Fruit fly (Drosophila melanogaster) whole organism, embryonic: ENCODE measurements around the gene CG42577.

ENCODE experiments used
- Atf-2 ChIP-seq: fragments of 200-800 bp; sonication (Bioruptor generic); optimal IDR thresholded peaks from 2 replicates; lab custom pipeline; 2016; ENCODE audit warnings: missing biosample characterization, missing genetic modification characterization
- Atf3 ChIP-seq: fragments of 200-800 bp; sonication (Bioruptor generic); optimal IDR thresholded peaks from 3 replicates; lab custom pipeline; 2016; ENCODE audit warnings: missing biosample characterization, missing genetic modification characterization
- Bgb ChIP-seq: fragments of 200-800 bp; sonication (Bioruptor generic); IDR thresholded peaks from 2 replicates; pipeline ENCODE4 v1.3.6; 2022; ENCODE audit warnings: missing biosample characterization, missing genetic modification characterization; ENCODE audit not compliant: partially characterized antibody
- Bteb2 ChIP-seq: fragments of 200-800 bp; sonication (Bioruptor generic); optimal IDR thresholded peaks from 2 replicates; lab custom pipeline; 2016; ENCODE audit warnings: missing biosample characterization, missing genetic modification characterization
- CG10274 ChIP-seq: fragments of 200-800 bp; sonication (Bioruptor generic); optimal IDR thresholded peaks from 3 replicates; lab custom pipeline; 2017; ENCODE audit warnings: missing biosample characterization, mild to moderate bottlenecking, missing genetic modification characterization
- CG11398 ChIP-seq: fragments of 200-800 bp; sonication (Bioruptor generic); optimal IDR thresholded peaks from 2 replicates; lab custom pipeline; 2016; ENCODE audit warnings: missing biosample characterization, missing genetic modification characterization
- CG12219 ChIP-seq: fragments of 200-800 bp; sonication (Bioruptor generic); optimal IDR thresholded peaks from 3 replicates; lab custom pipeline; 2018; ENCODE audit warnings: missing biosample characterization, mild to moderate bottlenecking, missing genetic modification characterization
- CG12236 ChIP-seq: fragments of 200-800 bp; sonication (Bioruptor generic); optimal IDR thresholded peaks from 2 replicates; lab custom pipeline; 2016; ENCODE audit warnings: missing biosample characterization, missing genetic modification characterization
- CG12299 ChIP-seq: fragments of 200-800 bp; sonication (Bioruptor generic); optimal IDR thresholded peaks from 2 replicates; lab custom pipeline; 2018; ENCODE audit warnings: missing biosample characterization, mild to moderate bottlenecking, missing genetic modification characterization
- CG14014 ChIP-seq: fragments of 200-800 bp; sonication (Bioruptor generic); IDR thresholded peaks from 2 replicates; pipeline ENCODE4 v1.3.6; 2022; ENCODE audit warnings: missing biosample characterization, missing genetic modification characterization
- CG1647 ChIP-seq: fragments of 200-800 bp; sonication (Bioruptor generic); optimal IDR thresholded peaks from 3 replicates; lab custom pipeline; 2016; ENCODE audit warnings: missing biosample characterization, missing genetic modification characterization
- CG17385 ChIP-seq: fragments of 200-800 bp; sonication (Bioruptor generic); optimal IDR thresholded peaks from 3 replicates; lab custom pipeline; 2018; ENCODE audit warnings: missing biosample characterization, mild to moderate bottlenecking, missing genetic modification characterization
- CG32772 ChIP-seq: fragments of 200-800 bp; sonication (Bioruptor generic); IDR thresholded peaks from 2 replicates; pipeline ENCODE4 v1.3.6; 2022; ENCODE audit warnings: missing biosample characterization, missing genetic modification characterization
- CG3281 ChIP-seq: fragments of 200-800 bp; sonication (Bioruptor generic); optimal IDR thresholded peaks from 3 replicates; lab custom pipeline; 2017; ENCODE audit warnings: missing biosample characterization, mild to moderate bottlenecking, missing genetic modification characterization
- CG33557 ChIP-seq: fragments of 200-800 bp; sonication (Bioruptor generic); optimal IDR thresholded peaks from 2 replicates; lab custom pipeline; 2019; ENCODE audit warnings: missing biosample characterization, mild to moderate bottlenecking, missing genetic modification characterization, moderate library complexity
- CG3847 ChIP-seq: fragments of 200-800 bp; sonication (Bioruptor generic); IDR thresholded peaks from 2 replicates; pipeline ENCODE4 v1.3.6; 2022; ENCODE audit warnings: missing biosample characterization, missing genetic modification characterization
- CG6813 ChIP-seq: fragments of 200-800 bp; sonication (Bioruptor generic); optimal IDR thresholded peaks from 2 replicates; lab custom pipeline; 2017; ENCODE audit warnings: missing biosample characterization, missing genetic modification characterization, mild to moderate bottlenecking, moderate library complexity, missing genetic modification reagents
- CG7786 ChIP-seq: fragments of 200-800 bp; sonication (Bioruptor generic); optimal IDR thresholded peaks from 2 replicates; lab custom pipeline; 2016; ENCODE audit warnings: missing biosample characterization, missing genetic modification characterization
- CG7928 ChIP-seq: fragments of 200-800 bp; sonication (Bioruptor generic); optimal IDR thresholded peaks from 2 replicates; lab custom pipeline; 2017; ENCODE audit warnings: missing biosample characterization, mild to moderate bottlenecking, missing genetic modification characterization
- CG9609 ChIP-seq: fragments of 200-800 bp; sonication (Bioruptor generic); optimal IDR thresholded peaks from 3 replicates; lab custom pipeline; 2016; ENCODE audit warnings: missing biosample characterization, missing genetic modification characterization
- Dbx ChIP-seq: fragments of 200-800 bp; sonication (Bioruptor generic); IDR thresholded peaks from 3 replicates; pipeline ENCODE4 v1.3.6; 2022; ENCODE audit warnings: missing biosample characterization, missing genetic modification characterization
- Dll ChIP-seq: fragments of 200-800 bp; sonication (Bioruptor generic); IDR thresholded peaks from 4 replicates; pipeline ENCODE4 v1.3.6; 2022; ENCODE audit warnings: missing biosample characterization, missing genetic modification characterization; ENCODE audit not compliant: partially characterized antibody
- Dp ChIP-seq: fragments of 200-800 bp; sonication (Bioruptor generic); optimal IDR thresholded peaks from 2 replicates; lab custom pipeline; 2018; ENCODE audit warnings: missing biosample characterization, mild to moderate bottlenecking, missing genetic modification characterization, moderate library complexity
- Gug ChIP-seq: fragments of 200-800 bp; sonication (Bioruptor generic); IDR thresholded peaks from 4 replicates; pipeline ENCODE4 v1.3.6; 2022; ENCODE audit warnings: missing biosample characterization, missing genetic modification characterization
- H2.0 ChIP-seq: fragments of 200-800 bp; sonication (Bioruptor generic); IDR thresholded peaks from 2 replicates; pipeline ENCODE4 v1.3.6; 2022; ENCODE audit warnings: missing biosample characterization, missing genetic modification characterization
- Hr78 ChIP-seq, 2 experiments: fragments of 200-800 bp in 1 of 2; fragments of >200 bp in 1 of 2; sonication (Bioruptor generic) in 1 of 2; optimal IDR thresholded peaks; 2 replicates each; lab custom pipeline; 2017 to 2019; ENCODE audit warnings: missing biosample characterization in 2 of 2, missing genetic modification characterization in 2 of 2, mild to moderate bottlenecking in 1 of 2, moderate library complexity in 1 of 2
- Oaz ChIP-seq: fragments of 200-800 bp; sonication (Bioruptor generic); IDR thresholded peaks from 2 replicates; pipeline ENCODE4 v1.3.6; 2022; ENCODE audit warnings: missing biosample characterization, missing genetic modification characterization
- Poxn ChIP-seq: fragments of 200-800 bp; sonication (Bioruptor generic); IDR thresholded peaks from 2 replicates; pipeline ENCODE4 v1.3.6; 2022; ENCODE audit warnings: missing biosample characterization, missing genetic modification characterization
- Spps ChIP-seq: fragments of 200-800 bp; sonication (Bioruptor generic); optimal IDR thresholded peaks from 2 replicates; lab custom pipeline; 2018; ENCODE audit warnings: missing biosample characterization, mild to moderate bottlenecking, missing genetic modification characterization
- ara ChIP-seq: fragments of 200-800 bp; sonication (Bioruptor generic); IDR thresholded peaks from 2 replicates; pipeline ENCODE4 v1.3.6; 2022; ENCODE audit warnings: missing biosample characterization, missing genetic modification characterization
- ci ChIP-seq: fragments of 200-800 bp; sonication (Bioruptor generic); IDR thresholded peaks from 3 replicates; pipeline ENCODE4 v1.3.6; 2022; ENCODE audit warnings: missing biosample characterization, missing genetic modification characterization
- cwo ChIP-seq: fragments of 200-800 bp; sonication (Bioruptor generic); optimal IDR thresholded peaks from 3 replicates; lab custom pipeline; 2017; ENCODE audit warnings: missing biosample characterization, missing genetic modification characterization, mild to moderate bottlenecking, moderate library complexity, missing genetic modification reagents
- exex ChIP-seq: fragments of 200-800 bp; sonication (Bioruptor generic); optimal IDR thresholded peaks from 4 replicates; lab custom pipeline; 2018; ENCODE audit warnings: missing biosample characterization, mild to moderate bottlenecking, missing genetic modification characterization, moderate library complexity
- hkb ChIP-seq, 2 experiments: fragments of 200-800 bp in 1 of 2; fragments of >200 bp in 1 of 2; sonication (Bioruptor generic) in 1 of 2; IDR thresholded peaks in 1 of 2; optimal IDR thresholded peaks in 1 of 2; 2 replicates each; pipeline versions ENCODE4 v1.3.6 to Lab custom; 2017 to 2022; ENCODE audit warnings: missing biosample characterization in 1 of 2, missing genetic modification characterization in 1 of 2
- jing ChIP-seq: fragments of 200-800 bp; sonication (Bioruptor generic); optimal IDR thresholded peaks from 2 replicates; lab custom pipeline; 2018; ENCODE audit warnings: missing biosample characterization, mild to moderate bottlenecking, missing genetic modification characterization
- luna ChIP-seq: fragments of 200-800 bp; sonication (Bioruptor generic); optimal IDR thresholded peaks from 2 replicates; lab custom pipeline; 2016; ENCODE audit warnings: missing biosample characterization, missing genetic modification characterization
- maf-S ChIP-seq: fragments of 200-800 bp; sonication (Bioruptor generic); optimal IDR thresholded peaks from 2 replicates; lab custom pipeline; 2016; ENCODE audit warnings: missing biosample characterization, missing genetic modification characterization
- mirr ChIP-seq: fragments of 200-800 bp; sonication (Bioruptor generic); optimal IDR thresholded peaks from 3 replicates; lab custom pipeline; 2018; ENCODE audit warnings: missing biosample characterization, mild to moderate bottlenecking, missing genetic modification characterization
- nom ChIP-seq: fragments of 200-800 bp; sonication (Bioruptor generic); optimal IDR thresholded peaks from 2 replicates; lab custom pipeline; 2017; ENCODE audit warnings: missing biosample characterization, missing genetic modification characterization, mild to moderate bottlenecking, moderate library complexity, missing genetic modification reagents
- onecut ChIP-seq: fragments of 200-800 bp; sonication (Bioruptor generic); IDR thresholded peaks from 2 replicates; pipeline ENCODE4 v1.3.6; 2022; ENCODE audit warnings: missing biosample characterization, missing genetic modification characterization
- pan ChIP-seq, 4 experiments: fragments of >200 bp in 3 of 4; fragments of 200-800 bp in 1 of 4; sonication (Bioruptor generic) in 1 of 4; optimal IDR thresholded peaks in 3 of 4; IDR thresholded peaks in 1 of 4; 2 replicates each; pipeline versions ENCODE4 v1.3.6 to Lab custom; 2017 to 2022; ENCODE audit warnings: missing biosample characterization in 2 of 4, missing genetic modification characterization in 2 of 4, mixed read lengths in 1 of 4
- pita ChIP-seq: fragments of 200-800 bp; sonication (Bioruptor generic); optimal IDR thresholded peaks from 2 replicates; lab custom pipeline; 2017; ENCODE audit warnings: missing biosample characterization, mild to moderate bottlenecking, missing genetic modification characterization
- ranshi ChIP-seq: fragments of 200-800 bp; sonication (Bioruptor generic); IDR thresholded peaks from 2 replicates; pipeline ENCODE4 v1.3.6; 2022; ENCODE audit warnings: missing biosample characterization, missing genetic modification characterization
- slou ChIP-seq: fragments of 200-800 bp; sonication (Bioruptor generic); optimal IDR thresholded peaks from 3 replicates; lab custom pipeline; 2016; ENCODE audit warnings: missing biosample characterization, missing genetic modification characterization
- ssp ChIP-seq: fragments of 200-800 bp; sonication (Bioruptor generic); IDR thresholded peaks from 2 replicates; pipeline ENCODE4 v1.3.6; 2022; ENCODE audit warnings: missing biosample characterization, missing genetic modification characterization
- sug ChIP-seq: fragments of 200-800 bp; optimal IDR thresholded peaks from 2 replicates; lab custom pipeline; 2019; ENCODE audit warnings: missing biosample characterization, mild to moderate bottlenecking, missing genetic modification characterization, moderate library complexity
- tin ChIP-seq: fragments of 200-800 bp; sonication (Bioruptor generic); optimal IDR thresholded peaks from 3 replicates; lab custom pipeline; 2016; ENCODE audit warnings: missing biosample characterization, missing genetic modification characterization
- z ChIP-seq: fragments of 200-800 bp; sonication (Bioruptor generic); IDR thresholded peaks from 3 replicates; pipeline ENCODE4 v1.3.6; 2022; ENCODE audit warnings: missing biosample characterization, missing genetic modification characterization

The CG42577 gene

DNA sequence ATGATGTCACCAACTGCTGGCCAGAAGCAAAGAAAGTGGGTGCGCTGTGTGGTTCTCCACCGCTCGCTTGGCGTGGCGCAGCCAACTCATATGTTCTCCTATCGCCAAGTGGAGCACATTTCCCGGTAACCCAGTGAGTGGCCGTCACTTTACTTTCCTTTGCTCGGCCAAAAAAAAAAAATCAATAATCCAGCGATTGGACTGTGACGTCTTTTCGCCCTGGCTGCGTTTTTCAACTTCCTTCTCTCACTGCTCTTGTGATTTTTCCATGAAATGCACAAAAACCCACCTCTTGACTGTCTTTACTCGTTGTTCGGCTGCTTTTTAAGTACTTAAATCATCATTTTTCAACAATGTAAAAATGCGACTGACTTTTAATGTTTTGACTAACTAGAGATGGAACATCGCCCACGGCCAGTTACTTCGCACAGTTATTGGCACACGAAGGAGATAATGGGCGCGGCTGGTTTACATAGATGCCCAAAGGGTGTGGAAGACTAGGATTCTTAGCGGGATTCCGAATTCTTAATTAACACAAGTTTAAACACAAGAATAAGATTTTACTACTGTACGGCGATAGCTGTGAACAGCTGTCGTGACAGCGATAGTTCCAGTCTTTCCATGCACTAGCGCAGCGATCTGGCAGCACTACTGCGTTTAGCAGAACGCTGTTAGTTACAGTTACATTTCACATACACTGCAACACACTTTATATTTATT lies 23.1 kb upstream of the CG42577 start, which contains the start of gene sw (continued):
- TF ChIP-seq CG12299 (tag; lab: Kevin White, UChicago) (peak; percentile 28), sug (tag; lab: Kevin White, UChicago) (peak; percentile 71), CG33557 (peak; percentile 56), onecut (GFP tag; lab: Robert Waterston, UW) (peak; percentile 92), CG12236 (GFP tag; lab: Kevin White, UChicago) (no peak), CG32772 (GFP tag; lab: Robert Waterston, UW) (peak; percentile 71), CG17385 (GFP tag; lab: Kevin White, UChicago) (peak; percentile 30), ara (peak; percentile 54), ssp (peak; percentile 63), CG7786 (GFP tag; lab: Kevin White, UChicago) (peak; percentile 54), Dll (GFP tag; lab: Robert Waterston, UW) (peak; percentile 95), Oaz (GFP tag; lab: Robert Waterston, UW) (peak; percentile 35; the same call in 1 of the 2 replicates), luna (GFP tag; lab: Kevin White, UChicago) (no peak), CG6813 (GFP tag; lab: Kevin White, UChicago) (no peak), Hr78 (GFP tag; optimal IDR thresholded peaks at IDR 0.05; lab: Kevin White, UChicago) (no peak), ranshi (GFP tag; lab: Robert Waterston, UW) (peak; percentile 60; the same call in 1 of the 2 replicates), Atf-2 (peak; percentile 11), cwo (GFP tag; lab: Kevin White, UChicago) (no peak), Atf3 (GFP tag; lab: Kevin White, UChicago) (peak; percentile 40), pan (optimal IDR thresholded peaks at IDR 0.05; lab: Kevin White, UChicago) (no peak), pan (GFP tag; optimal IDR thresholded peaks at IDR 0.05 in 1 of 2, IDR thresholded peaks at IDR 0.05 in 1 of 2) (peak in 1 of 2 experiments; percentile 31), CG10274 (GFP tag; lab: Kevin White, UChicago) (no peak), maf-S (GFP tag; lab: Kevin White, UChicago) (no peak), Spps (no peak), Dp (GFP tag; lab: Kevin White, UChicago) (peak; percentile 3), Gug (GFP tag; lab: Robert Waterston, UW) (peak; percentile 81; the same call in 3 of the 4 replicates), CG7928 (GFP tag; lab: Kevin White, UChicago) (peak; percentile 5), CG11398 (GFP tag; lab: Kevin White, UChicago) (no peak), CG3281 (GFP tag; lab: Kevin White, UChicago) (peak; percentile 48), slou (GFP tag; lab: Kevin White, UChicago) (peak; percentile 10), tin (GFP tag; lab: Kevin White, UChicago) (peak; percentile 59), z (no peak), CG1647 (peak; percentile 22), Poxn (GFP tag; lab: Robert Waterston, UW) (peak; percentile 65; the same call in 1 of the 2 replicates), nom (GFP tag; lab: Kevin White, UChicago) (no peak), Bgb (peak; percentile 87), jing (GFP tag; lab: Kevin White, UChicago) (no peak), exex (tag; lab: Kevin White, UChicago) (no peak), H2.0 (GFP tag; lab: Robert Waterston, UW) (peak; percentile 45; the same call in 1 of the 2 replicates), hkb (optimal IDR thresholded peaks at IDR 0.05; lab: Kevin White, UChicago) (no peak), hkb (GFP tag; IDR thresholded peaks at IDR 0.05; lab: Robert Waterston, UW) (0 out of 2 replicates have a peak, but pooled peaks have one; percentile 22), ci (0 out of 3 replicates have a peak, but pooled peaks have one; percentile 24), Bteb2 (GFP tag; lab: Kevin White, UChicago) (peak; percentile 10), CG14014 (GFP tag; lab: Robert Waterston, UW) (peak; percentile 73), CG12219 (peak; percentile 18), Dbx (GFP tag; lab: Robert Waterston, UW) (peak; percentile 80), pita (no peak), CG9609 (peak; percentile 40), mirr (GFP tag; lab: Kevin White, UChicago) (peak; percentile 45), CG3847 (GFP tag; lab: Robert Waterston, UW) (peak; percentile 92)
